Worm (Caenorhabditis elegans) whole organism, young adult: ENCODE measurements around the gene C36E6.8.

Source experiments
- F23B12.7 ChIP-seq: sonication (generic microtip); optimal IDR thresholded peaks from 2 replicates; lab custom pipeline; 2017; ENCODE audit warnings: missing genetic modification characterization, mild to moderate bottlenecking, missing compliant biosample characterization, antibody characterized with exemption, moderate library complexity; ENCODE audit not compliant: insufficient read depth
- ama-1 ChIP-seq, 3 experiments: fragments of 150-350 bp in 1 of 3; sonication (generic microtip) in 2 of 3; optimal IDR thresholded peaks; 2 replicates each; lab custom pipeline; 2014 to 2018; ENCODE audit warnings: missing biosample characterization in 2 of 3, missing genetic modification characterization in 2 of 3, missing genetic modification reagents in 2 of 3
- bed-2 ChIP-seq: fragments of 200-800 bp; sonication (Bioruptor generic); IDR thresholded peaks from 2 replicates; pipeline ENCODE4 v1.3.6; 2022; ENCODE audit warnings: missing genetic modification reagents, missing genetic modification characterization, missing compliant biosample characterization
- cebp-2 ChIP-seq: fragments of 200-800 bp; sonication (Bioruptor generic); IDR thresholded peaks from 2 replicates; pipeline ENCODE4 v1.3.6; 2022; ENCODE audit warnings: missing genetic modification characterization, missing compliant biosample characterization
- chd-7 ChIP-seq: sonication (generic microtip); optimal IDR thresholded peaks from 2 replicates; lab custom pipeline; 2016; ENCODE audit warnings: mild to moderate bottlenecking, missing genetic modification characterization, moderate library complexity, missing compliant biosample characterization
- hmg-1.2 ChIP-seq: fragments of 200-800 bp; sonication (Bioruptor generic); IDR thresholded peaks from 2 replicates; pipeline ENCODE4 v1.3.6; 2022; ENCODE audit warnings: missing genetic modification reagents, missing genetic modification characterization, missing compliant biosample characterization
- mcd-1 ChIP-seq: fragments of 200-800 bp; sonication (Bioruptor generic); IDR thresholded peaks from 2 replicates; pipeline ENCODE4 v1.3.6; 2022; ENCODE audit warnings: missing genetic modification reagents, missing genetic modification characterization, missing compliant biosample characterization
- nfya-1 ChIP-seq: sonication (generic microtip); optimal IDR thresholded peaks from 2 replicates; lab custom pipeline; 2017; ENCODE audit warnings: antibody characterized with exemption, missing compliant biosample characterization, missing genetic modification characterization, borderline replicate concordance; ENCODE audit not compliant: insufficient read depth
- nhr-120 ChIP-seq: fragments of 200-800 bp; sonication (Bioruptor generic); IDR thresholded peaks from 2 replicates; pipeline ENCODE4 v1.3.6; 2022; ENCODE audit warnings: missing genetic modification characterization, missing compliant biosample characterization
- pha-4 ChIP-seq: fragments of 150-350 bp; sonication (generic microtip); optimal IDR thresholded peaks from 2 replicates; lab custom pipeline; 2014; ENCODE audit warnings: missing biosample characterization, missing genetic modification reagents, missing genetic modification characterization
- snpc-4 ChIP-seq, 5 experiments: fragments of 150-350 bp in 1 of 5; sonication (generic microtip) in 4 of 5; optimal IDR thresholded peaks; 2 replicates each; lab custom pipeline; 2014 to 2018; ENCODE audit warnings: missing genetic modification characterization in 5 of 5, missing biosample characterization in 3 of 5, antibody characterized with exemption in 2 of 5, mild to moderate bottlenecking in 2 of 5, missing compliant biosample characterization in 2 of 5, missing genotype in 2 of 5, moderate library complexity in 2 of 5, missing genetic modification reagents in 1 of 5
- ztf-6 ChIP-seq: fragments of 200-800 bp; sonication (Bioruptor generic); IDR thresholded peaks from 2 replicates; pipeline ENCODE4 v1.3.6; 2022; ENCODE audit warnings: missing genetic modification reagents, missing genetic modification characterization, missing compliant biosample characterization

- TF ChIP-seq cebp-2 (GFP tag; lab: Robert Waterston, UW) (no peak), nhr-120 (no peak), ztf-6 (GFP tag; lab: Robert Waterston, UW) (no peak), mcd-1 (GFP tag; lab: Robert Waterston, UW) (no peak), F23B12.7 (no peak), pha-4 (tag; lab: Kevin White, UChicago) (no peak), hmg-1.2 (GFP tag; lab: Robert Waterston, UW) (no peak), bed-2 (GFP tag; lab: Robert Waterston, UW) (no peak), ama-1 (optimal IDR thresholded peaks at IDR 0.05; lab: Kevin White, UChicago) (no peak), ama-1 (GFP tag; optimal IDR thresholded peaks at IDR 0.05; lab: Kevin White, UChicago) (no peak), snpc-4 (GFP tag; optimal IDR thresholded peaks at IDR 0.05; lab: Kevin White, UChicago) (no peak), snpc-4 (tag; optimal IDR thresholded peaks at IDR 0.05; lab: Kevin White, UChicago) (no peak), chd-7 (tag; lab: Kevin White, UChicago) (no peak), nfya-1 (no peak)
Measured at ce11 chrX:17426712-17427111, 11.8 kb upstream of the C36E6.8 start.
